Worm (Caenorhabditis elegans): ENCODE measurements around the gene fzy-1.
"Not testable (repeated sequence)": the region's sequence is repeated elsewhere in the genome, so short reads cannot be mapped to it uniquely, and the experiment has no call there.

The fzy-1 gene

ce11 chrII:5527841-5528240 lies 27.3 kb downstream of the fzy-1 start, which contains the start of gene ZK177.1:
ZK177.1 (plus strand) TSS chrII:5528141.
- TF ChIP-seq let-607 (tag; optimal IDR thresholded peaks at IDR 0.05): no peak
- no peak for TF ChIP-seq egl-18 (GFP tag; IDR thresholded peaks at IDR 0.05)
- no peak for TF ChIP-seq ceh-40 (GFP tag; IDR thresholded peaks at IDR 0.05)
- TF ChIP-seq pha-4 (tag; optimal IDR thresholded peaks at IDR 0.05): no peak
- no peak for TF ChIP-seq ceh-79 (tag; optimal IDR thresholded peaks at IDR 0.05)
- no peak for TF ChIP-seq T07F8.4 (tag; optimal IDR thresholded peaks at IDR 0.05)
- TF ChIP-seq efl-1 (GFP tag; optimal IDR thresholded peaks at IDR 0.05): peak; percentile 13

DNA sequence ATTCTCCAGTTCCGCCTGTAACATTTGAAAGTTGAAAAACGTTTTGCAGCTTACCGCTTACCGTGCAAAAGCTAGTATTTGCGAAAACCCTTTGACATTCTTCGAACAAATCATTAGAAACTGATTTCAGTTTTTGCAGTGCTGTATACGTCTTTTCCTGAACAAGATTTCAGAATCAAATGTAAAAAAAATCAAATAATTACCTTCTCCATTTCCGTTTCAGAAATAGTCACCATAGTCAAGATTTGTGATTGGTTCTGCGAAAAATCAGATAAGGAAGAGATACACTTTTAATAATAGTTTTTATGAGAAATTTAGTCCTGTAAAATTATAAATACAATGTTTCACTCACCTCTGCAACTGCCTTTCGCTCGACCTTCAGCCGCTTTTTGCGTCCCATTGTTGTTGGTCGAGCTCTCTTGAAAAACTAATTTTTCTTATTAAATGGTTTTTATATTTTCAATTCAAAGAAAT lies 31.3 kb downstream of the fzy-1 start, which contains the start of gene C17C3.9:
Gene C17C3.9 (minus strand): TSS at position 424 of the 474 bp plus-strand sequence.
- TF ChIP-seq chd-7 (tag; optimal IDR thresholded peaks at IDR 0.05): no peak
- TF ChIP-seq egl-44 (GFP tag; IDR thresholded peaks at IDR 0.05): no peak
- no peak for TF ChIP-seq ceh-27 (GFP tag; optimal IDR thresholded peaks at IDR 0.05)
- TF ChIP-seq attf-6 (GFP tag; IDR thresholded peaks at IDR 0.05): no peak
- TF ChIP-seq pbrm-1 (GFP tag; IDR thresholded peaks at IDR 0.05): no peak
- no peak for TF ChIP-seq dpff-1 (tag; optimal IDR thresholded peaks at IDR 0.05)
- no peak for TF ChIP-seq akir-1 (GFP tag; optimal IDR thresholded peaks at IDR 0.05)
- TF ChIP-seq T26A5.8 (tag; optimal IDR thresholded peaks at IDR 0.05): no peak
- no peak for TF ChIP-seq lsl-1 (GFP tag; optimal IDR thresholded peaks at IDR 0.05)
- no peak for TF ChIP-seq Y79H2A.3 (GFP tag; conservative IDR thresholded peaks at IDR 0.05)
- TF ChIP-seq xnd-1 (tag; optimal IDR thresholded peaks at IDR 0.05): no peak
- no peak for TF ChIP-seq tbx-9 (tag; optimal IDR thresholded peaks at IDR 0.05; ENCODE audit: borderline replicate concordance)
- TF ChIP-seq snpc-4 (GFP tag; optimal IDR thresholded peaks at IDR 0.05): no peak
- TF ChIP-seq snpc-4 (tag; optimal IDR thresholded peaks at IDR 0.05): no peak

DNA sequence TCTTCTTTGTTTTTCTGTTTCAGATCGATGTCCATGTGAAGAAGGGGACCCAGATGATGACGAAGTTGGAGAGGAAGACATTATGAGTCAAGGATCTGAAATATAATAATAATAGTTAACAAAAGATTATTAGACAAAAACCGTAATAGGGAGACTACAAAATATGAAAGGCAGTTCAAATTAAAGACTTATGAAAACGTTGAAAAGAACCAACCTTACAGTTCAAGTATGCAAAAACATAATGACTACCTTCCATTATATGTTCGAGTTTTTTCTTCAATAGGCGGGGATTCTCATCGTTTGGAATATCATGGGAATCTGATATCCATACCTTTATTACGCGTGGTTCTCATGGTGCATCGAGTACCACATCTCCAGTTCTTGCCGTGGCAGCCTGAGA lies 33.1 kb downstream of the fzy-1 start, which contains the start of gene hlh-26:
Gene hlh-26 (minus strand): TSS at position 101 of the 400 bp plus-strand sequence.
- TF ChIP-seq hmg-20 (GFP tag; IDR thresholded peaks at IDR 0.05) (no peak), dpl-1 (GFP tag; optimal IDR thresholded peaks at IDR 0.05) (no peak), D2030.7 (GFP tag; IDR thresholded peaks at IDR 0.05) (no peak), egrh-3 (GFP tag; IDR thresholded peaks at IDR 0.05) (no peak), tlf-1 (GFP tag; optimal IDR thresholded peaks at IDR 0.05) (no peak), F33H1.4 (GFP tag; IDR thresholded peaks at IDR 0.05) (no peak)

DNA sequence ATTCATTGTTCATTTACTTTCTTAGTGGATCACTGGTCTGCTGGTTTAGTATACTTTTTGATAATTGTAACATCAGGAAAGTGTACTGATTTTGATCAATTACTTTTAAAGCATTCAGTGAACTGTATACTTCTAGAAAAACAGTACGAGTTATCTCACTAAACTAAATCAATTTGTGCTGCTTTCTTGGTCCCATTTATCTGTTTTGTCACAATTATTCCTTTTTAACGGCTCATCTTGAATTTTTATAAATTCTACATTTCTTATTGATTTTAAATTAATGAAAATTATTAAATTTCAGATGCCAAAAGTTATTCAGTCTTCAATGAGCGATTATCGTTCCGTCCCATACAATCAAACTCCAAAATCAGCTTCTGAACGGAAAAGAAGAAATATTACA lies 34.4 kb downstream of the fzy-1 start, which contains the start of gene hlh-25:
Gene hlh-25 (plus strand): TSS at position 301 of the 400 bp plus-strand sequence.
- TF ChIP-seq cebp-1 (GFP tag; IDR thresholded peaks at IDR 0.05); cebp-1 (tag; optimal IDR thresholded peaks at IDR 0.05); nfya-1 (tag; optimal IDR thresholded peaks at IDR 0.05; ENCODE audit: borderline replicate concordance, insufficient read depth); mes-4 (tag; optimal IDR thresholded peaks at IDR 0.05): not testable (repeated sequence)

- TF ChIP-seq attf-3 (GFP tag; conservative IDR thresholded peaks at IDR 0.05): peak; percentile 39; the same call in 1 of the 2 replicates
- TF ChIP-seq ccch-3 (GFP tag; optimal IDR thresholded peaks at IDR 0.05): no peak
Observed at ce11 chrII:5537078-5537477, 36.5 kb downstream of the fzy-1 start.

Measured in whole organism, young adult.